Fruit fly (Drosophila melanogaster): Measurements from ENCODE around the gene Ir94b.

- TF ChIP-seq brk (GFP tag; optimal IDR thresholded peaks at IDR 0.05) (no peak), usp (GFP tag; optimal IDR thresholded peaks at IDR 0.05) (no peak), lola (GFP tag; optimal IDR thresholded peaks at IDR 0.05) (no peak), pan (optimal IDR thresholded peaks at IDR 0.05) (no peak), Jra (GFP tag; optimal IDR thresholded peaks at IDR 0.05) (no peak), Dfd (GFP tag; optimal IDR thresholded peaks at IDR 0.05) (no peak), tai (GFP tag; optimal IDR thresholded peaks at IDR 0.05) (no peak), CG9705 (GFP tag; optimal IDR thresholded peaks at IDR 0.05) (no peak), sage (GFP tag; optimal IDR thresholded peaks at IDR 0.05) (no peak), Hr78 (GFP tag; optimal IDR thresholded peaks at IDR 0.05) (no peak), Mio (GFP tag; optimal IDR thresholded peaks at IDR 0.05) (no peak)
These were observed 30.8 kb downstream of the Ir94b start, which contains the start of gene BomT3 for dm6 chr3R:22086297-22086696.
